Worm (Caenorhabditis elegans): ENCODE data around the gene cyp-35C1.

DNA sequence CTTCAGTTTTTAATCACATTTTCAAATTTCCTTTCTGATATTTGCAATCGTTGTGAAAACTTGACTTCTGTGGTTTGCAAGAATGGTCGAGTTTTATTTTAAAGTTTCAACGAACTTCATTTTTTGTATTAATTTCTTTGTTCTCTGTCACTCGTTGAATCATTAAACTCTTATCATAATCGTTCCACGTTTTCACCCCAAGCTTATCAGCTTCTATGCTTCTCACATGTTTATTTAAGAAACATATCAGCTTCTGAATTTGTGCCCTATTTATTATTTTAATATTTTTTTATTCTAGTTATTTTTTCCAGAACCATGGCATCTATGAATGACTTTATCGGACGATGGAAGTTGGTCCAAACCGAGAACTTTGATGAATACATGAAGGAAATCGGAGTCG, 19.0 kb downstream of the cyp-35C1 start, which contains the start of gene lbp-7:
- TF ChIP-seq zip-8 (tag; optimal IDR thresholded peaks at IDR 0.05) (no peak), blmp-1 (tag; optimal IDR thresholded peaks at IDR 0.05) (no peak), mep-1 (tag; optimal IDR thresholded peaks at IDR 0.05) (no peak), lin-13 (tag; optimal IDR thresholded peaks at IDR 0.05) (no peak), sem-2 (GFP tag; optimal IDR thresholded peaks at IDR 0.05) (no peak), ztf-11 (tag; optimal IDR thresholded peaks at IDR 0.05) (no peak), drap-1 (GFP tag; optimal IDR thresholded peaks at IDR 0.05) (no peak), mls-2 (tag; optimal IDR thresholded peaks at IDR 0.05) (no peak)

All from whole organism, mixed stage, embryonic.